Worm (Caenorhabditis elegans): ENCODE data around the gene Y43F8B.9.

ce11 chrV:19443599-19443998 lies 34.4 kb upstream of the Y43F8B.9 start:
- no peak for TF ChIP-seq ama-1 (optimal IDR thresholded peaks at IDR 0.05)
- TF ChIP-seq pes-1 (GFP tag; IDR thresholded peaks at IDR 0.05) = no peak
- no peak for TF ChIP-seq B0310.2 (tag; optimal IDR thresholded peaks at IDR 0.05)

Data from whole organism, early embryonic.